Worm (Caenorhabditis elegans) whole organism, mixed stage, embryonic: ENCODE measurements around the gene exp-1.

Experiments
- M03D4.4 ChIP-seq: sonication (generic microtip); optimal IDR thresholded peaks from 2 replicates; lab custom pipeline; 2017; ENCODE audit warnings: mild to moderate bottlenecking, missing genetic modification characterization, missing compliant biosample characterization
- blmp-1 ChIP-seq: fragments of 150-350 bp; optimal IDR thresholded peaks from 2 replicates; lab custom pipeline; 2014; ENCODE audit warnings: missing biosample characterization, missing genetic modification characterization
- ces-1 ChIP-seq: fragments of 150-350 bp; optimal IDR thresholded peaks from 2 replicates; lab custom pipeline; 2014; ENCODE audit warnings: missing biosample characterization, missing genetic modification reagents, missing genetic modification characterization
- elt-1 ChIP-seq: sonication (generic microtip); optimal IDR thresholded peaks from 2 replicates; lab custom pipeline; 2017; ENCODE audit warnings: missing genetic modification characterization, mild to moderate bottlenecking, missing compliant biosample characterization, antibody characterized with exemption, moderate library complexity, borderline replicate concordance; ENCODE audit not compliant: insufficient read depth
- lin-13 ChIP-seq: fragments of 150-350 bp; optimal IDR thresholded peaks from 2 replicates; lab custom pipeline; 2014; ENCODE audit warnings: missing biosample characterization, missing genetic modification characterization
- snpc-4 ChIP-seq: fragments of 150-350 bp; optimal IDR thresholded peaks from 2 replicates; lab custom pipeline; 2014; ENCODE audit warnings: missing biosample characterization, missing genetic modification characterization
- unc-39 ChIP-seq: fragments of 150-350 bp; optimal IDR thresholded peaks from 2 replicates; lab custom pipeline; 2014; ENCODE audit warnings: missing biosample characterization, missing genetic modification characterization

DNA sequence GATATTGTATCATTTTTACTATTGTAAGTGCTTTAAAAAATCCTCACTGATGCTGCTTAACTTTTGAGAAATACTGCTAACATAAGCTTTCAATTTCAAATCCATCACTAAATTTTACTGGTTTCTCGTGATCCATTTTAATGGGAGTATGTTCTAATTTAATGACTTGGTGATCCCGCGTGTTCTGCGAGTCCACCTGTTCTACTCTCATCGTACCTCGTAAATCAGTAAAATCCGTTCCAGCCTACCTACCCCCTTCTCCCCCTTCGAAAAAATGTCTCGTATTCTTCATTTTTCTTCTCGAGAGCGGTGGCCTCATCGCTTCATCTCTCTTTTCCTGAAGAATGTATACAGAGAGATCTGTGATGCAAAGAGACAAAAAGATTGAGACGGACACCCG lies 25.4 kb downstream of the exp-1 start:
- no peak for TF ChIP-seq snpc-4 (tag; lab: Kevin White, UChicago)
- TF ChIP-seq M03D4.4 (tag; lab: Kevin White, UChicago): no peak
- TF ChIP-seq elt-1 (tag; lab: Kevin White, UChicago): no peak
- TF ChIP-seq blmp-1 (tag; lab: Kevin White, UChicago): no peak
- TF ChIP-seq ces-1 (GFP tag; lab: Kevin White, UChicago): no peak
- TF ChIP-seq lin-13: no peak
- TF ChIP-seq unc-39 (tag; lab: Kevin White, UChicago): no peak
